Worm (Caenorhabditis elegans): ENCODE measurements around the gene T06D8.2.
A peak's percentile ranks its signal among the peaks of the same experiment; 100 is the strongest.

The T06D8.2 gene

DNA sequence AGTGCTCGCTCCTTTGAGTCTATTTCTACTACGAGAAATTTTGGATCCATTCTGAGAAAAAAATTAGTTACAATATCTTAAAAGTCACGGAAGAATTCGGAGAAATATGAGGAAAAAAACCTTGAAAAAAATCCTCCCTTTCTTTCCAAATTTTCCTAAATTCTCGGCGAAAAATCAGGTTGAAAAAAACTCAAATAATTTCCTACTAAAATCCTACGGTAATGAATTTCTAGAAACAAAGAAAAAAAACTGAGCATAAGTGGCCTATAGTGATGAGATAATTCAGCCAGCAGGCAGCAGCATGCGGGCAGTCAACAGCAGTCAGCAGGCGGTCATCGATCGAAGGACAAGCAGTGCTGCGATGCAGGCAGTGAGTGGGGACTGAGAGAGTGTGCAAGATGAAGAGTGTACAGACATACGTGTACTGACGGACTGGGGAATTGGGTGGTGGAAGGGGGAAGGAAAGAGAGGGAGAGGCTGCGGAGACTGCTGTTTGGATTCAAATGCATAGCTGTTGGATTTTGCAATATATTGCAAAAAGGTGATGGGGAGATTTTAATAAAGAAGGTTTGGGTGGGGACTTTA, 41.6 kb upstream of the T06D8.2 start, which contains the start of gene lir-3 (continued):
- TF ChIP-seq mcd-1 (GFP tag; IDR thresholded peaks at IDR 0.05) (peak; percentile 34; the same call in 1 of the 2 replicates), him-1 (tag; optimal IDR thresholded peaks at IDR 0.05) (no peak), ZK185.1 (tag; optimal IDR thresholded peaks at IDR 0.05; ENCODE audit: poor library complexity, severe bottlenecking) (peak; percentile 43), attf-6 (GFP tag; IDR thresholded peaks at IDR 0.05) (no peak)

DNA sequence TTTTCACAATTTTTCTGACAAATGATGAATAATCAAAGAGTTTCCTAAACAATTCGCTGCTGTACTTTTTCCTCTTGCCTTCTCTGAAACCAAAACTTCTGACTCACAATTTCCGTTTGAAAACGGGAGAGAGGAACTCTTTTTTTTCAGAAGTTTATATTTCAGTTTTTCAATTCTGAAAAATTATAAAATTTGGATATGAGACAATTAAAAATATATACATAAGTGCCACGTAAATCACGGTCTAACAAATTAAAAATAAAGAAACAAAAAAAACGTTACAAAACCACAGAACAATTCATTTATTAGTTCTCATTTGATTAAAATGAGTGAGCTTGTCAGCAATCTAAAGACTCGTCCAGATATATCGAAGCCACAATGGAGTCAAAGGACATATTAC, 40.8 kb upstream of the T06D8.2 start, which contains the start of gene sfxn-1.2:
Gene sfxn-1.2, plus strand, starts transcription at position 301 of the 400 bp plus-strand sequence.
- TF ChIP-seq hmg-20 (GFP tag; IDR thresholded peaks at IDR 0.05) (no peak), nhr-27 (tag; optimal IDR thresholded peaks at IDR 0.05) (no peak), Y95B8A.8 (GFP tag; IDR thresholded peaks at IDR 0.05) (no peak), cebp-1 (GFP tag; IDR thresholded peaks at IDR 0.05) (no peak), cebp-1 (tag; optimal IDR thresholded peaks at IDR 0.05) (no peak), ztf-28 (GFP tag; IDR thresholded peaks at IDR 0.05) (no peak)

DNA sequence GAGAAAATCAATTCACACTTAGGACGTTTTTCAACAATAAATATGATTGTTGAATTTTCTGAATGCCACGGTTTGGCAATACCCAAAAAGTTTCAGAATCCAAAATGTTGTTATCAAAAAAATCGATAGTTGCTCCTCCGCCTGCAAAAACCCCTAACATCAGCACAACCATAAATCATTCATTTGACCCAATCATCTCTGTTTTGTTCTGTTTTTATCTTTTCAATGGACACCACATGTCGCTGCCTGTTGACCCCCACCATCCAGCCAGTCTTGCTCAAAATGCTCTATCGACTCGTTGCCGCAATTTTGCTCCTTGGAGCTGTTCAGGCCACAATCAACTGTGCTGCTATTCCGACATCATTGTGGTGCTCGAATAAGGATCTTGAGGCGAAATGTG, 38.5 kb upstream of the T06D8.2 start, which contains the start of gene F37H8.5:
Gene F37H8.5, plus strand, starts transcription at position 181 of the 400 bp plus-strand sequence.
- no peak for TF ChIP-seq T07F8.4 (tag; optimal IDR thresholded peaks at IDR 0.05)
- TF ChIP-seq unc-62 (GFP tag; optimal IDR thresholded peaks at IDR 0.05): no peak
- TF ChIP-seq F52B5.7 (tag; optimal IDR thresholded peaks at IDR 0.05): no peak
- no peak for TF ChIP-seq ztf-6 (GFP tag; IDR thresholded peaks at IDR 0.05)
- TF ChIP-seq aptf-3 (GFP tag; IDR thresholded peaks at IDR 0.05): no peak

DNA sequence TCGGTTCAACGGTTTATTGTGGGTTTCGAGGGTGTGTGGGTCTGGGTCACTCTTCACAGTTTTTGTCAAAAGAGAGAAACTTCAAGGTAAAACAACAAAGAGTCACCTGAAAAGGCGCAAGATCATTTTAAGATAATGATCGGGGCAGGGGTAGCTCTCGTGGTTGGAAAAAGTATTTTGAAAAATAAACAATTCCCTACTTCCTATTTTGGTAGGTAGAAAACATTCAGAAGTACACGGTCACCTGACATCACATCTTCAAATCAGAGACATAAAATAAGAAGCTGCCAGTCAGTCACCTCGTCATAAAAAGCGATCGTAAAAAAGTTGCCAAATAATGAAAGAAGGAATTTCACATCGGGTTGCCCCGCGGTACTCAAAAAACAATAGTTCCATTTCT, 34.0 kb upstream of the T06D8.2 start:
- TF ChIP-seq athp-1 (tag; optimal IDR thresholded peaks at IDR 0.05) (no peak), hlh-26 (GFP tag; conservative IDR thresholded peaks at IDR 0.05) (no peak), rcor-1 (GFP tag; IDR thresholded peaks at IDR 0.05) (no peak), mel-28 (tag; optimal IDR thresholded peaks at IDR 0.05; ENCODE audit: borderline replicate concordance) (no peak), xnd-1 (tag; optimal IDR thresholded peaks at IDR 0.05) (no peak), F57C9.4 (tag; optimal IDR thresholded peaks at IDR 0.05) (no peak), fkh-3 (tag; optimal IDR thresholded peaks at IDR 0.05) (no peak), zfh-2 (GFP tag; conservative IDR thresholded peaks at IDR 0.05) (no peak), lin-26 (GFP tag; IDR thresholded peaks at IDR 0.05) (no peak), hsf-1 (GFP tag; IDR thresholded peaks at IDR 0.05) (no peak), F39B2.1 (GFP tag; IDR thresholded peaks at IDR 0.05) (no peak), F52B5.7 (tag; optimal IDR thresholded peaks at IDR 0.05) (no peak), ztf-6 (GFP tag; IDR thresholded peaks at IDR 0.05) (no peak), tlf-1 (GFP tag; optimal IDR thresholded peaks at IDR 0.05) (no peak)

DNA sequence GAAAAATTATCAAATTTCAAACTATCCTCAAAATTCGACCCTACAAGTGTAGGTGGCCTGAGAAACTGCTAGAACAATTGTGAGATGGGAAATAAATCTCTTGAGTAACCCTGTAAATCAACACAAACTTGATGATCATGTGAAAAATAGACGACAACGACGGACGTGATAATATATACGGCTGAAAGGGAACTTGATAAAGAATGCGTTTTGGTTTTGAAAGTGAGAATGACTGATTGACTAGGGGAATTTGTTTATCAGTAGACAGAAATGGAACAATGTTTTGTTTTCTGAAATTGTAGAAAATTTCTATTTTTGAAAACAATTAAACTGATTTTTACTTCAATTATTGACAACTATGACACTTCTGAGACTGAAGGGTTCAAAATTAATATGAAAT, 33.0 kb upstream of the T06D8.2 start:
- no peak for TF ChIP-seq ztf-18 (tag; optimal IDR thresholded peaks at IDR 0.05)
- no peak for TF ChIP-seq dpff-1 (tag; optimal IDR thresholded peaks at IDR 0.05)
- TF ChIP-seq F57A8.1 (GFP tag; optimal IDR thresholded peaks at IDR 0.05): no peak

DNA sequence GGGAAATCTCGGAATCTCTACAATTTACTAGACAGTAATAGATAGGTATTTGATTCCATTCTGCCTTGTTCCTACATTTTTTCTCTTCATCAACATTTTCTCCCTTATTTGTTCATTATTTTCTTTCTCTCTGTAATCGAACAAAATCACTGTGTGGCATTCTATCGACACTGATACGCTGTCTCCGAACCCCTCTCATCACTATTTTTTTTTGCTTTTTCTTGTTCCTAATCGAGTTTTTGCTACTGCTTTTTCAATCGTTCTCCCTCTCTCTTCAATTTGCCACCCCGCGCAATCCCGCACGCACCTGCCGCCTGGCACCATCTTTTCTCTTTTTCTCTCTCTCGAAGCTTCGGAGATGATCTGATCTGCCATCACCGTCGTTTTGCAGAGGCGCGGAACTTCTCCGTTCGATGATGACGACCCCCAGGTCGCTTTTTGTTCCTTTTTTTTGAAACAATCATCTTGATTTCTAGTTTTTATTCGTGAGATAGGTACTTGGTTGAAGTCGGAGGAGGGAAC, 26.2 kb upstream of the T06D8.2 start:
- TF ChIP-seq attf-5 (GFP tag; optimal IDR thresholded peaks at IDR 0.05) (no peak), zfh-2 (GFP tag; conservative IDR thresholded peaks at IDR 0.05) (peak; percentile 54), egrh-3 (GFP tag; IDR thresholded peaks at IDR 0.05) (peak; percentile 10; the same call in 1 of the 2 replicates)

All from whole organism, young adult.